Fruit fly (Drosophila melanogaster): ENCODE data around the gene Gel.

DNA sequence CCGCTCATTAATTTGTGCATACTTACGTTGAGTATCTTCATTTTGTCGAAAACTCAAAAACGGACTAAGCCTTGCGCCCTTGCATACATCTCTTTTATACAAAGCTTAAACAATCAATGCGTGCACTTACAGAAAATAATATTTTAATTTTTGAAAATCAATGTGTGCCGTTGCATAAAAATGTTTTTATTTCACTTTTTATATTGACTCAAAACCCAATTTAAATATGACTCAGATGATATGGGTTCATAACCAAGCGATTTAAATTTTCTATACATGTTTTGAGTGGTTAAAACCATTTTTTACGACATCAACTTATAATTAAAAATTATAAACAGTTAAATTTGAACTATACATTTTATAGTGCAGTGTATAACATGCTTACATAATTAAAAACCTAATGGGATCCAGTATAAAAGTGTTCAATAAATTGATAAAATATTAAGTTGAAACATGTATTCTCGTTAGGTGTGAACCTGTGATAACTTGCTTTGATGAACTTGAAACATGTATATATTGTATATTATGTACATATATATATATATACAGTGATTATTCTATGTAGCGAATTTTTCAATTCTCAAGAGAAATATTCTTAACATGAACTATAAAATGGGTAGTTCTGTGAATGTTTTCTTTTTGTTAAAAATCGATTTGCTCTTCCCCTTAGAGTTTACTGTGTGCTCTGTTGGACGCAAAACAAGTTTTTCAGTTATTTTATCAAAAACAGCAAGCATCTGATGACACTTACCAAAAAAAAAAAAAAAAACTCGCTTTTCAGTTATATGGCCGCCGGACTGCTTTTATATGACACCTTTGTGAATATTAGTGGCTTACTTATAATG, 8.3 kb downstream of the Gel start, which contains the start of gene CG34305:
- TF ChIP-seq psq (optimal IDR thresholded peaks at IDR 0.05) (no peak), Dll (optimal IDR thresholded peaks at IDR 0.05) (no peak), usp (GFP tag; optimal IDR thresholded peaks at IDR 0.05) (no peak), pan (optimal IDR thresholded peaks at IDR 0.05) (no peak), CG8478 (optimal IDR thresholded peaks at IDR 0.05) (no peak), EcR (GFP tag; optimal IDR thresholded peaks at IDR 0.05) (no peak)

Data from whole organism.